Fruit fly (Drosophila melanogaster) whole organism: Measurements from ENCODE around the gene CG31549.

ENCODE experiments used
- CG8478 ChIP-seq: fragments of >200 bp; optimal IDR thresholded peaks from 2 replicates; lab custom pipeline; 2018; ENCODE audit warnings: inconsistent platforms
- Dll ChIP-seq: fragments of >200 bp; optimal IDR thresholded peaks from 2 replicates; lab custom pipeline; 2017
- EcR ChIP-seq, 2 experiments: fragments of >200 bp; optimal IDR thresholded peaks; 2 replicates each; lab custom pipeline; 2017; ENCODE audit warnings: missing biosample characterization in 2 of 2, missing genetic modification characterization in 2 of 2, missing genetic modification reagents in 2 of 2
- pan ChIP-seq: fragments of >200 bp; optimal IDR thresholded peaks from 2 replicates; lab custom pipeline; 2017
- psq ChIP-seq: fragments of >200 bp; optimal IDR thresholded peaks from 2 replicates; lab custom pipeline; 2017
- usp ChIP-seq: fragments of >200 bp; optimal IDR thresholded peaks from 2 replicates; lab custom pipeline; 2017; ENCODE audit warnings: missing biosample characterization, missing genetic modification characterization, mixed read lengths

DNA sequence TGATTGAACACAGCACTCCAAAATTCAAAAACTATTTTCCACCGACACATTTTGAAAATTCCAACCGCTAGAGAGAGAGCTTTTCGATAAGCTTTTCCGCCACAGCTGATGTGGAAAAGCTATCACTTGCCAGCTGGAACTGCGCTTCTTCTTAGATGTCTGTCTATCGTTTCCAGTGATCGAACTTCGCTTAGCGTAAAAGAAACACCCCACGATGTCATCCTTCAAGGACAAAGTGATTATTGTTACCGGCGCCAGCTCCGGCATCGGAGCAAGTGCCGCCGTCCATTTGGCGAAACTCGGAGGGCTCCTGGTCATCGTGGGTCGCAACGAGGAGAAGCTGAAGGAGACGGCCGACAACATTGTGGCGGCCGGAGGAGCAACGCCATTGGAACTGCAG, at the start of gene CG31549:
- TF ChIP-seq CG8478 (no peak), psq (lab: Kevin White, UChicago) (no peak), Dll (lab: Kevin White, UChicago) (no peak), pan (lab: Kevin White, UChicago) (no peak), EcR (GFP tag; optimal IDR thresholded peaks at IDR 0.05; lab: Kevin White, UChicago) (no peak), usp (GFP tag; lab: Kevin White, UChicago) (no peak)
